Worm (Caenorhabditis elegans) whole organism, L4 larva: ENCODE measurements around the gene usp-50.

ENCODE experiments used
- D1046.2 ChIP-seq: fragments of 200-800 bp; sonication (Bioruptor generic); IDR thresholded peaks from 2 replicates; pipeline ENCODE4 v1.3.6; 2022; ENCODE audit warnings: missing genetic modification characterization, missing compliant biosample characterization
- R02D3.7 ChIP-seq: fragments of 150-350 bp; sonication (generic microtip); optimal IDR thresholded peaks from 3 replicates; lab custom pipeline; 2014; ENCODE audit warnings: missing biosample characterization, missing genetic modification characterization
- T26A8.4 ChIP-seq: fragments of 200-800 bp; sonication (Bioruptor generic); IDR thresholded peaks from 2 replicates; pipeline ENCODE4 v1.3.6; 2022; ENCODE audit warnings: missing genetic modification characterization, missing compliant biosample characterization
- ZK337.2 ChIP-seq: fragments of 200-800 bp; sonication (Bioruptor generic); IDR thresholded peaks from 2 replicates; pipeline ENCODE4 v1.3.6; 2022; ENCODE audit warnings: missing genetic modification reagents, missing genetic modification characterization, missing compliant biosample characterization
- aha-1 ChIP-seq: fragments of 150-350 bp; peaks from one replicate; lab custom pipeline; 2014; ENCODE audit warnings: missing biosample characterization, missing genetic modification characterization
- ama-1 ChIP-seq: fragments of 150-350 bp; optimal IDR thresholded peaks from 2 replicates; lab custom pipeline; 2014; ENCODE audit warnings: inconsistent platforms, mixed read lengths
- ceh-32 ChIP-seq: sonication (generic microtip); optimal IDR thresholded peaks from 2 replicates; lab custom pipeline; 2016; ENCODE audit warnings: mild to moderate bottlenecking, missing genetic modification characterization, missing compliant biosample characterization; ENCODE audit not compliant: poor library complexity
- ceh-44 ChIP-seq: fragments of 200-800 bp; sonication (Bioruptor generic); IDR thresholded peaks from 2 replicates; pipeline ENCODE4 v1.3.6; 2022; ENCODE audit warnings: missing genetic modification reagents, missing genetic modification characterization, missing compliant biosample characterization
- daf-16 ChIP-seq, 3 experiments: sonication (generic microtip); optimal IDR thresholded peaks; 2 replicates each; lab custom pipeline; 2016 to 2017; ENCODE audit warnings: missing genetic modification characterization in 3 of 3, missing genetic modification reagents in 3 of 3, mild to moderate bottlenecking in 2 of 3, missing compliant biosample characterization in 2 of 3, missing biosample characterization in 1 of 3, moderate library complexity in 1 of 3
- daf-19 ChIP-seq: fragments of 200-800 bp; sonication (Bioruptor generic); conservative IDR thresholded peaks from 2 replicates; pipeline ENCODE4 v1.3.6; 2022; ENCODE audit warnings: missing genetic modification characterization, missing compliant biosample characterization
- dmd-6 ChIP-seq: fragments of 200-800 bp; sonication (Bioruptor generic); IDR thresholded peaks from 2 replicates; pipeline ENCODE4 v1.3.6; 2022; ENCODE audit warnings: missing genetic modification reagents, missing genetic modification characterization, missing compliant biosample characterization
- dmd-8 ChIP-seq: fragments of 200-800 bp; sonication (Bioruptor generic); IDR thresholded peaks from 2 replicates; pipeline ENCODE4 v1.3.6; 2022; ENCODE audit warnings: missing genetic modification characterization, missing compliant biosample characterization
- dmd-9 ChIP-seq: fragments of 200-800 bp; sonication (Bioruptor generic); IDR thresholded peaks from 2 replicates; pipeline ENCODE4 v1.3.6; 2022; ENCODE audit warnings: missing genetic modification reagents, missing genetic modification characterization, missing compliant biosample characterization
- dve-1 ChIP-seq: sonication (generic microtip); optimal IDR thresholded peaks from 2 replicates; lab custom pipeline; 2017; ENCODE audit warnings: antibody characterized with exemption, mild to moderate bottlenecking, missing genetic modification characterization, missing compliant biosample characterization; ENCODE audit not compliant: insufficient read depth
- egl-43 ChIP-seq: fragments of 200-800 bp; sonication (Bioruptor generic); IDR thresholded peaks from 2 replicates; pipeline ENCODE4 v1.3.6; 2022; ENCODE audit warnings: missing genetic modification reagents, missing genetic modification characterization, missing compliant biosample characterization
- fos-1 ChIP-seq: fragments of 150-350 bp; optimal IDR thresholded peaks from 2 replicates; lab custom pipeline; 2014; ENCODE audit warnings: missing biosample characterization, missing genetic modification characterization
- hif-1 ChIP-seq, 2 experiments: sonication (generic microtip); optimal IDR thresholded peaks; 2 replicates each; lab custom pipeline; 2016 to 2017; ENCODE audit warnings: missing compliant biosample characterization in 2 of 2, missing genetic modification characterization in 2 of 2, missing genetic modification reagents in 2 of 2, missing genotype in 2 of 2, mild to moderate bottlenecking in 1 of 2
- hlh-11 ChIP-seq: fragments of 200-800 bp; sonication (Bioruptor generic); optimal IDR thresholded peaks from 2 replicates; lab custom pipeline; 2018; ENCODE audit warnings: mild to moderate bottlenecking, missing genetic modification characterization, missing compliant biosample characterization
- jun-1 ChIP-seq: fragments of 150-350 bp; optimal IDR thresholded peaks from 2 replicates; lab custom pipeline; 2014; ENCODE audit warnings: missing biosample characterization, missing genetic modification reagents, missing genetic modification characterization
- lin-1 ChIP-seq: fragments of 200-800 bp; sonication (Bioruptor generic); IDR thresholded peaks from 2 replicates; pipeline ENCODE4 v1.3.6; 2022; ENCODE audit warnings: missing genetic modification reagents, missing genetic modification characterization, missing compliant biosample characterization
- lin-15B ChIP-seq: fragments of 150-350 bp; sonication (generic microtip); optimal IDR thresholded peaks from 3 replicates; lab custom pipeline; 2014; ENCODE audit warnings: missing biosample characterization, missing genetic modification characterization
- lin-29 ChIP-seq: fragments of 200-800 bp; sonication (Bioruptor generic); IDR thresholded peaks from 2 replicates; pipeline ENCODE4 v1.3.6; 2022; ENCODE audit warnings: missing genetic modification reagents, missing genetic modification characterization, missing compliant biosample characterization
- lin-38 ChIP-seq: fragments of 200-800 bp; sonication (Bioruptor generic); IDR thresholded peaks from 2 replicates; pipeline ENCODE4 v1.3.6; 2022; ENCODE audit warnings: missing genetic modification reagents, missing genetic modification characterization, missing compliant biosample characterization
- lin-39 ChIP-seq: fragments of 150-350 bp; optimal IDR thresholded peaks from 2 replicates; lab custom pipeline; 2014; ENCODE audit warnings: missing biosample characterization, missing genetic modification reagents, missing genetic modification characterization
- lsy-2 ChIP-seq, 2 experiments: fragments of 150-350 bp in 1 of 2; sonication (generic microtip) in 1 of 2; optimal IDR thresholded peaks; 2 replicates each; lab custom pipeline; 2014 to 2017; ENCODE audit warnings: missing biosample characterization in 2 of 2, missing genetic modification characterization in 2 of 2
- mdt-29 ChIP-seq: fragments of 200-800 bp; sonication (Bioruptor generic); IDR thresholded peaks from 2 replicates; pipeline ENCODE4 v1.3.6; 2022; ENCODE audit warnings: missing genetic modification reagents, missing genetic modification characterization, missing compliant biosample characterization
- mep-1 ChIP-seq: fragments of 150-350 bp; sonication (generic microtip); optimal IDR thresholded peaks from 3 replicates; lab custom pipeline; 2014; ENCODE audit warnings: missing biosample characterization, missing genetic modification characterization
- mes-2 ChIP-seq: sonication (generic microtip); optimal IDR thresholded peaks from 2 replicates; lab custom pipeline; 2016; ENCODE audit warnings: missing genotype, mild to moderate bottlenecking, missing genetic modification characterization, missing compliant biosample characterization; ENCODE audit not compliant: poor library complexity, severe bottlenecking
- mxl-2 ChIP-seq: fragments of 200-800 bp; sonication (Bioruptor generic); conservative IDR thresholded peaks from 2 replicates; pipeline ENCODE4 v1.3.6; 2022; ENCODE audit warnings: missing genetic modification reagents, missing genetic modification characterization, missing compliant biosample characterization
- nhr-10 ChIP-seq: fragments of 150-350 bp; optimal IDR thresholded peaks from 2 replicates; lab custom pipeline; 2014; ENCODE audit warnings: missing biosample characterization, missing genetic modification characterization
- nhr-25 ChIP-seq: sonication (generic microtip); optimal IDR thresholded peaks from 2 replicates; lab custom pipeline; 2017; ENCODE audit warnings: missing genetic modification characterization, mild to moderate bottlenecking, missing compliant biosample characterization, antibody characterized with exemption, moderate library complexity, borderline replicate concordance; ENCODE audit not compliant: insufficient read depth
- nhr-28 ChIP-seq: fragments of 150-350 bp; optimal IDR thresholded peaks from 2 replicates; lab custom pipeline; 2014; ENCODE audit warnings: missing biosample characterization, missing genetic modification characterization
- nhr-48 ChIP-seq: sonication (generic microtip); optimal IDR thresholded peaks from 2 replicates; lab custom pipeline; 2016; ENCODE audit warnings: mild to moderate bottlenecking, missing genetic modification characterization, missing compliant biosample characterization
- nhr-76 ChIP-seq: fragments of 150-350 bp; optimal IDR thresholded peaks from 2 replicates; lab custom pipeline; 2014; ENCODE audit warnings: missing biosample characterization, missing genetic modification characterization
- php-3 ChIP-seq: fragments of 200-800 bp; sonication (Bioruptor generic); IDR thresholded peaks from 2 replicates; pipeline ENCODE4 v1.3.6; 2022; ENCODE audit warnings: missing genetic modification reagents, missing genetic modification characterization, missing compliant biosample characterization
- pqm-1 ChIP-seq: sonication (generic microtip); optimal IDR thresholded peaks from 2 replicates; lab custom pipeline; 2017; ENCODE audit warnings: missing biosample characterization, missing genetic modification characterization
- rbr-2 ChIP-seq: sonication (generic microtip); optimal IDR thresholded peaks from 2 replicates; lab custom pipeline; 2016; ENCODE audit warnings: missing genotype, missing genetic modification characterization, missing compliant biosample characterization
- snpc-4 ChIP-seq: fragments of 150-350 bp; optimal IDR thresholded peaks from 2 replicates; lab custom pipeline; 2014; ENCODE audit warnings: missing biosample characterization, missing genetic modification characterization
- spr-1 ChIP-seq: sonication (generic microtip); optimal IDR thresholded peaks from 2 replicates; lab custom pipeline; 2016; ENCODE audit warnings: mild to moderate bottlenecking, missing genetic modification characterization, missing compliant biosample characterization
- unc-130 ChIP-seq: sonication (generic microtip); optimal IDR thresholded peaks from 2 replicates; lab custom pipeline; 2016; ENCODE audit warnings: missing genetic modification reagents, missing genetic modification characterization, missing compliant biosample characterization
- unc-39 ChIP-seq: sonication (generic microtip); optimal IDR thresholded peaks from 2 replicates; lab custom pipeline; 2017; ENCODE audit warnings: missing biosample characterization, missing genetic modification characterization

usp-50 gene

DNA sequence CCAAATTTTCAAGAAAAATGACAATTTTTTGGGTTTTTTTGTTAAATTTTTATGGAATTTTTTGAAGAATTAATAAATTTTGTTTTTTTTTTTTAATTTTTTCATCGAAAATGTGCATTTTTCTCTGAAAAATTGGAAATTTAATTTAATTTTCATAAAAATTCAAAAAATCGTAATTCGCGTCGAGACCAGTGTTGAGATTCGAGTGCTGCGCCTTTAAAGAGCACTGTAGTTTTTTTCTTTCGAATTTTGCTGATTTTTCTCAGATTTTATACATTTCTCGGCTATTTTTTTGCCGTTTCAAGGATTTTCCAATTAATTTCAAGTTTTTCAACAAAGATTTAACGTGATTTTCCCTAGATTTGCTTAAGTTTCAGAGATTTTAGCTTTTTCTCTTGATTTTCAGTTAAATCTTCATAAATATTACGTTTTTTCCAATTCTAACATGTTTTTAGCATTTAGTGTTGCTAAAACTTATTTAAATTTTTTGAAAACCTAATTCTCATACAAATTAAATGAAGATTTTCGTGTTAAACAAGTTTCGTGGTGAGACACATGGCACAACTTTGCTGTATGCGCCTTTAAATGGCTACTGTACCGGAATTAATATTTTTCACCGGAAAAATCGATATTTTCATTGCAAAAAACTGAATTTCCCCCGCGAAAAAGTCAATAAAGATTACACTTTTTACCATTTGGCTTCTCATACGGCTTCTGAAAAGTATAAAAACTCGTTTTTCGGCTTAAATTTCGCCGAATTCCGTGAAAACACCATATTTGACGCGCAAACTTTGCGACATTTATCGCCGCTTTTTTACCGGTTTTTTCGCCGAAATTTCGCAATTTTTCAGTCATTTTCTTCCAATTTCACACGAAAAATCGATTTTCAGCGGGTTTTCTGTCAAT is at the start of gene usp-50:
Gene usp-50, plus strand, starts transcription at position 822 of the 906 bp plus-strand sequence.
- peak; percentile 25; the same call in 1 of the 2 replicates for TF ChIP-seq lin-38 (GFP tag; lab: Robert Waterston, UW)

DNA sequence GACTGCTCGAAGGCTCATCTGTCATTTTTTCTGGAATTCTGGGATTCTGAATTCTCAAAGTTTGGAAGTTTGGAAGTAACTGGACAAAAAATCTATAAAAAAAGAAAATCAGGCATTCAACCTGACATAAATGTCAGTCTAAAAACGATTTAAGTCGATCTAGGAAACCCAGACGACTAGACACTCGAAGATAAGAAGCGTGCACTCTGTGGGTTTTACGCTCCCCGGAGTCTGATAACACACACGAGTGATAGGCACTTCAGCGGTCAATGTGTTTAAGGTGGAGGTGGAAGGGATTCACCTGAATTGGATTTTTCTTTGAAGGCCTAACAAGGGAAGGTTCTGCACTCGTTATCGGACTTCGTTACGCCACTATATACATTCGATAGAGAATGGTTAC is 35.8 kb upstream of the usp-50 start, which contains the start of gene C06H5.6:
Gene C06H5.6, minus strand, starts transcription at position 46 of the 400 bp plus-strand sequence.
- TF ChIP-seq lsy-2 (tag; optimal IDR thresholded peaks at IDR 0.05; lab: Kevin White, UChicago) (no peak), ceh-44 (GFP tag; lab: Robert Waterston, UW) (no peak), dmd-6 (GFP tag; lab: Robert Waterston, UW) (peak; percentile 64), ZK337.2 (GFP tag; lab: Robert Waterston, UW) (no peak), spr-1 (tag; lab: Kevin White, UChicago) (no peak), lin-39 (no peak), ceh-32 (tag; lab: Kevin White, UChicago) (no peak), hif-1 (tag; optimal IDR thresholded peaks at IDR 0.05; lab: Kevin White, UChicago) (no peak), R02D3.7 (tag; lab: Kevin White, UChicago) (no peak), nhr-48 (tag; lab: Kevin White, UChicago) (no peak), nhr-25 (no peak), snpc-4 (no peak), dmd-8 (GFP tag; lab: Robert Waterston, UW) (no peak), ama-1 (lab: Kevin White, UChicago) (no peak), unc-39 (tag; lab: Kevin White, UChicago) (no peak), pqm-1 (peak; percentile 67), daf-19 (GFP tag; lab: Robert Waterston, UW) (no peak), unc-130 (GFP tag; lab: Kevin White, UChicago) (no peak), daf-16 (GFP tag; optimal IDR thresholded peaks at IDR 0.05; lab: Kevin White, UChicago) (no peak), daf-16 (tag; optimal IDR thresholded peaks at IDR 0.05; lab: Kevin White, UChicago) (peak; percentile 37), D1046.2 (no peak), lin-1 (GFP tag; lab: Robert Waterston, UW) (no peak), egl-43 (GFP tag; lab: Robert Waterston, UW) (no peak), nhr-76 (tag; lab: Kevin White, UChicago) (no peak), lin-15B (tag; lab: Kevin White, UChicago) (no peak), jun-1 (tag; lab: Kevin White, UChicago) (no peak), php-3 (GFP tag; lab: Robert Waterston, UW) (peak; percentile 67), aha-1 (no peak), nhr-10 (tag; lab: Kevin White, UChicago) (no peak), mdt-29 (GFP tag; lab: Robert Waterston, UW) (no peak), hlh-11 (tag; lab: Kevin White, UChicago) (peak; percentile 24), dve-1 (tag; lab: Kevin White, UChicago) (peak; percentile 59), dmd-9 (GFP tag; lab: Robert Waterston, UW) (no peak), mep-1 (tag; lab: Kevin White, UChicago) (no peak), mes-2 (tag; lab: Kevin White, UChicago) (no peak), nhr-28 (tag; lab: Kevin White, UChicago) (peak; percentile 70), lin-29 (GFP tag; lab: Robert Waterston, UW) (no peak), rbr-2 (tag; lab: Kevin White, UChicago) (no peak), mxl-2 (GFP tag; lab: Robert Waterston, UW) (no peak), fos-1 (tag; lab: Kevin White, UChicago) (no peak), T26A8.4 (no peak)
- TF ChIP-seq, all 104 proteins: peak for 7
